Fruit fly (Drosophila melanogaster): ENCODE data around the gene CG6569.

- no peak for TF ChIP-seq CG8301 (tag; optimal IDR thresholded peaks at IDR 0.05)
- no peak for TF ChIP-seq Pif1B (GFP tag; optimal IDR thresholded peaks at IDR 0.05)
- no peak for TF ChIP-seq EcR (GFP tag; optimal IDR thresholded peaks at IDR 0.05)
- TF ChIP-seq CG8159 (tag; optimal IDR thresholded peaks at IDR 0.05) = no peak
- TF ChIP-seq Pif1A (GFP tag; optimal IDR thresholded peaks at IDR 0.05) = no peak
- TF ChIP-seq CG17806 (tag; optimal IDR thresholded peaks at IDR 0.05) = no peak
- no peak for TF ChIP-seq Ets98B (GFP tag; IDR thresholded peaks at IDR 0.05)
- no peak for TF ChIP-seq CG10348 (GFP tag; IDR thresholded peaks at IDR 0.05)
Measured at dm6 chr3R:21869464-21870100, 1.9 kb upstream of the CG6569 start, which contains the start of gene CG31174.

Measured in whole organism, pupa.